Fruit fly (Drosophila melanogaster): ENCODE results near the gene CG5880.
A peak's percentile ranks its signal among the peaks of the same experiment; 100 is the strongest.

DNA sequence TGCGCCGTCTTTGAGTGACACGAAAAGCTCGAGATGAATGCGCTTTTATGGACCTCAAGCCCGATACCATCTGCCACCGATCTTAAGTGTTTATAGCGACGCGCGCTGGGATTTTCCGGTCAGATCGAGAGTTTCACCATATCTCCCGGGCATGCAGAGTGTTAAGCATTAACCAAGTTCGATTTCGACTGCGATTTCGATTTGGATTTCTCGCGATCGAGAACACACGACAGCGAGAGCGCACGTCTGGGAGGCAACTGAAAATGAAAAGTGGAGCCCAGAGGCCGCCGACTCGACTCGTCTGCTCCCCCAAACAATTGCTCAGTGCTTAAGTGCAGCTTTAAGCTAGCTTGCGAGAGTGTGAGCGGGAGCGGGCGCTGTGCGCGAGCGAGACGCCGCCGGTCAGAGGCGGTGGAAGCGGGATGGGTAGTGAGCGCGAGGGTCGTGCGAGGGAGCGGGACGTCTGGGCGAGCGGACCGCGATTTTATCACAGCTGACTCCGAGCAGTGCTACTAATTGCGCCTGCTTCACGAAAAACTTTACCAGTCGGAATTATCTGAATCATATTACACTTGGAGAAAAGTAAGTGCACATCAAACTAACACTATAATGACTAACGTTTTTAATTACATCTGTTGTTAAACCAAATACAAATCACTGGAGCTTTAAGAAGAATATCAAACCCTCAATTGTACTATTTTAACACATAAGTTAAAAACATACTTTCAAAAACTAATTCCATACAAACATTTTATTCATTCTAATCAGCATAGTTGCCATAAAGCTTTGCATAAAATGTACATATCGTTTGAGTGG is 46.5 kb upstream of the CG5880 start, which contains the start of gene spz:
- TF ChIP-seq CG13287 (GFP tag; IDR thresholded peaks at IDR 0.05; ENCODE audit: partially characterized antibody) (peak; percentile 46; the same call in 1 of the 2 replicates), sd (tag; optimal IDR thresholded peaks at IDR 0.05) (no peak)

All from whole organism, embryonic.